Fruit fly (Drosophila melanogaster) S2 (cell line): ENCODE data around the gene CG43291.

Experiments used
- CG8478 ChIP-seq: fragments of >200 bp; optimal IDR thresholded peaks from 2 replicates; lab custom pipeline; 2018
- CTCF ChIP-seq, 2 experiments: fragments of >200 bp; optimal IDR thresholded peaks; 2 replicates each; lab custom pipeline; 2018

DNA sequence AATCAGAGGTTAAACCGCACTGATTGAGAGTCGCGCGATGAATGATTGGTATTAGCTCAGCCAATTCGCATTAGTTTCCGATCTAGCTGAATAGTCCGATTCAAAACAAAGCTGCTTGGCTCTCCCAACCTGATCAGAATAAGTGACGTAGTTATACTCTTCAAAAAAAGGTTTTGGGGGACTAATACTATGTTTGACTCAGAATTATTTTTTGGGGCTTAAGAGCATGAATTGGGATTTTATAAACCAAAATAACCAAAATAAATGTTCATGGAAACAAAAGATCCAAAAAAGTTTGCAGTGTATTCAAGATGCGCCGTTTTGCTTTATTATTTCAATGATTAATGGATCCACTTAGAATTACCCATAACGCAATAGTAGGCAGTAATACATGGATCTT, 26.6 kb downstream of the CG43291 start, which contains the start of gene CG9649:
- TF ChIP-seq CG8478 (lab: Kevin White, UChicago) = no peak
- TF ChIP-seq CTCF (optimal IDR thresholded peaks at IDR 0.05; lab: Kevin White, UChicago) = no peak
